Fruit fly (Drosophila melanogaster): ENCODE data around the gene Ogg1.

dm6 chrX:8731464-8731863 lies 41.3 kb downstream of the Ogg1 start:
- TF ChIP-seq psq (GFP tag; optimal IDR thresholded peaks at IDR 0.05) (no peak), Nf-YC (tag; optimal IDR thresholded peaks at IDR 0.05) (no peak), gt (GFP tag; IDR thresholded peaks at IDR 0.05) (no peak), CG10274 (GFP tag; optimal IDR thresholded peaks at IDR 0.05) (no peak), Optix (GFP tag; IDR thresholded peaks at IDR 0.05) (no peak), Atf6 (GFP tag; IDR thresholded peaks at IDR 0.05) (no peak), abd-A (tag; optimal IDR thresholded peaks at IDR 0.05) (no peak), Camta (GFP tag; optimal IDR thresholded peaks at IDR 0.05) (no peak), cg (GFP tag; optimal IDR thresholded peaks at IDR 0.05) (no peak), Meics (GFP tag; optimal IDR thresholded peaks at IDR 0.05) (no peak), tup (GFP tag; optimal IDR thresholded peaks at IDR 0.05) (no peak), CG15479 (GFP tag; optimal IDR thresholded peaks at IDR 0.05) (no peak), CG13894 (tag; optimal IDR thresholded peaks at IDR 0.05) (peak; percentile 35), CG13123 (GFP tag; optimal IDR thresholded peaks at IDR 0.05) (no peak)
